Worm (Caenorhabditis elegans) whole organism, L4/young adult: ENCODE results near the gene srx-105.

Experiments used
- W03F9.2 ChIP-seq: fragments of 150-350 bp; optimal IDR thresholded peaks from 2 replicates; lab custom pipeline; 2014; ENCODE audit warnings: missing biosample characterization, missing genetic modification characterization
- dao-5 ChIP-seq: sonication (generic microtip); optimal IDR thresholded peaks from 2 replicates; lab custom pipeline; 2016; ENCODE audit warnings: missing genotype, missing genetic modification characterization, moderate library complexity, missing compliant biosample characterization
- him-1 ChIP-seq: sonication (generic microtip); optimal IDR thresholded peaks from 2 replicates; lab custom pipeline; 2016; ENCODE audit warnings: missing genotype, missing genetic modification reagents, missing genetic modification characterization, missing compliant biosample characterization

Gene srx-105

DNA sequence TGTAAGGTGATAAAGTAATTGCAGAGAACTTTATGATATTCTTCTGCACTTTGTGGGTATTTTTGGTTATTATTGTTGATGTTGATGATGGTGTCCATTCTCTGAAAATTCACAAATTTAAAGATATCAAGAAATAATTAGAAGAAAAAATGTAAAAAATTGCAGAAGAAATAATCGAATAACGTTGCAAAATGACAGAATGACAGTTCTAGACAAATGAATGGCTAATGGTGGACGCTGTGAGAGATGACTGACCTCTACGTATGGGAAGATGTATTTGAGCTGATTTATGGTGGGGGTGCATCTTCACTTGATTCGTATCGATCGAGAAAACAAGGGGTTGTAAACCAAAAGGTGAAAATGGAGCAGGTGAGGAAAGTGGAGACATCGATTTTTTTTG is 27.7 kb downstream of the srx-105 start, which contains the start of gene sea-1:
TSS of gene sea-1 (minus strand) at position 101 of the 400 bp plus-strand sequence.
- TF ChIP-seq W03F9.2 (tag; lab: Kevin White, UChicago) (no peak), him-1 (no peak), dao-5 (tag; lab: Kevin White, UChicago) (no peak)

DNA sequence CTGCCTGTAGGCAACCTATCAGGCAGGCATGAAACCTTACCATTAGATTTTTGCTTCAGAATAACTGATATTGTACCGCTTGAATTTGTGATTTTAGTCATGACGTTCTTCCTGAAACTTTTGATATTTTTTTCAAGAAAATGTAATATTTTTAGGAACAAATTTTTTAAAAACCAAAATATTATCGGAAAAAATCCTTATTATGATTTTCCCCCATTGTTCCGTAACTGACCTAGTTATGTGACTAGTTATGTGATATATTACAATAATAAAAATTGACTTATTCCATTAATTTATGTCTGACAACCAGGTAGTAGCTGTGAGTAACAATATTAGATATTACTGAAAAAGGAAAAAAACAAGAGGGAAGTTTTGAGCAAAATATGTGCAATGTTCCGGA is 30.2 kb downstream of the srx-105 start, which contains the start of gene srx-98:
TSS of gene srx-98 (minus strand) at position 101 of the 400 bp plus-strand sequence.
- no peak for TF ChIP-seq him-1

DNA sequence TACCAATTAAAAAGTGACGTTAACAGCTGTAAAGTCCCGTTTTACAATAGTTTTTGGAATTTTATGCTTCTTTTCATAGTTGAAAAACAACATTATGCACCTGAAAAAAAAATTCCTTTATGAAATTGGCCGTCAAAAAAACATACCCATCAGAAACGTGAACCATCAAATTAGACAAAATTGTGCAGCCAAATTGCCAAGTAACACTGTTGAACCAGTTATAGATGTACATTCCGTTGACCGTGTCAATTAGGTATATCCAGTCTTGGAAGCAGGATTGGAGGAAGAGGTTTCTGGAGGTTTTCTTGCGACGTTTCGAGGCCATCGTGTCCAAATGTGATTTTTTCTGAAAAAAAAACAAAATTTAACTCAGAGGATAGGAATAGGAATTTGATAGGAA is 31.9 kb downstream of the srx-105 start, which contains the start of gene srx-97:
TSS of gene srx-97 (minus strand) at position 101 of the 400 bp plus-strand sequence.
- TF ChIP-seq W03F9.2 (tag; lab: Kevin White, UChicago) (no peak), him-1 (no peak), dao-5 (tag; lab: Kevin White, UChicago) (no peak)

DNA sequence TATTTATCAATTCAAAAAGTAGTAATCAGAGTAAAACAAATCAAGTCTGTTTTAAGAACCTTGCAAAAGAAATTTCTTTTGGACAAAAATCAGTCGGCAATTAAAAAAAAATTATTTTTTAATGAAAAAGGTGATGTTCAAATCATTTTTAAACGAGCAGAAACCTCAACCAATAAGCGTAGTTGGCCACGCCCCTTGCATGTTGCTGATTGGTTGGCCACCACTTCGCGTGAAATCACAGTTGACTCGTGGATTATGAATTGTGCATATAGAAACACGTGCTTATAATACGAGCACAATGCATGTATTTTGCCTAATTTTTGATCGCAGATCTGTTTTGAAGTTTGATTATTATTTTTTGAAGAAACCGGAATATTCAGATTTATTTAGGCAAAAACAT is 36.0 kb downstream of the srx-105 start:
- TF ChIP-seq W03F9.2 (tag; lab: Kevin White, UChicago) (no peak), him-1 (no peak), dao-5 (tag; lab: Kevin White, UChicago) (no peak)

DNA sequence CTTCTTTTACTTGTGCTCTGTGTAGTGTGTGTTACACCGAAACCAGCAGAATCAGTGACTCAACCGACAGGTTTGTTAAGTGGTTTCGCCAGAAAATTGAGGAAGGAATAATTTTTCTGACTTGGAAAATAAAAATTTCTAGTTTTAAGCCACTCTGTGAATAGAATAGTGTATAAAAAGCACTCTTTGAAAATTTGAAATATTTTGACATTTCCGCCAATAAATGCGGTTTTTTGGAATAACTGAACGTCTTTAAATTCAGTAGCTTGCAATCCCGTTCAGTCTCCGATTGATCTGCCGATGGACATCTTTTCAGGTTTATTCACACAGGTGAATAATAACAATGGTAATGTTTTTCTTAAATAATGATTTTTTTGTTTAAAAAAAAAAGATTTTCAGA is 36.7 kb downstream of the srx-105 start, which contains the start of gene F19B10.3:
TSS of gene F19B10.3 (plus strand) at position 301 of the 400 bp plus-strand sequence.
- TF ChIP-seq him-1 (no peak), W03F9.2 (tag; lab: Kevin White, UChicago) (no peak), dao-5 (tag; lab: Kevin White, UChicago) (no peak)

DNA sequence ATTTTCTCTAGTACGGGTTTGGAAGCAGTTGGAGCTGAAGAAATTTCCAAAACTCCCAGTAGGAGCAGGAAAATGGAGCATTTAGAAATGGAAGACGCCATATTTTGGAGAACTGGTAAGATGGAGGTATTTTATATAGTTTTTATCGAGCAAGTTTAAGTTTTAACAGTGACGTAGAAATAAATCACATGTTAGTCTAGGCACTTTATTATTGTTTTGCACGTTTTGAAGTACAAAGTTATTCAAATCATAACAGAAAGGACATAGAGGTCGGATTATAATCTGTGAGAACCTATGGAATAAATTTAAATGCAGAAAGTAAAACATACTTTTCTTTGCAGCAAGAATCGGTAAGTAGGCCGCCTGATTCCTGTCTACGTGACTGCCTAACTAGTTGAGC is 37.4 kb downstream of the srx-105 start, which contains the start of gene F19B10.6:
TSS of gene F19B10.6 (minus strand) at position 101 of the 400 bp plus-strand sequence.
- TF ChIP-seq W03F9.2 (tag; lab: Kevin White, UChicago) (no peak), dao-5 (tag; lab: Kevin White, UChicago) (no peak), him-1 (no peak)

DNA sequence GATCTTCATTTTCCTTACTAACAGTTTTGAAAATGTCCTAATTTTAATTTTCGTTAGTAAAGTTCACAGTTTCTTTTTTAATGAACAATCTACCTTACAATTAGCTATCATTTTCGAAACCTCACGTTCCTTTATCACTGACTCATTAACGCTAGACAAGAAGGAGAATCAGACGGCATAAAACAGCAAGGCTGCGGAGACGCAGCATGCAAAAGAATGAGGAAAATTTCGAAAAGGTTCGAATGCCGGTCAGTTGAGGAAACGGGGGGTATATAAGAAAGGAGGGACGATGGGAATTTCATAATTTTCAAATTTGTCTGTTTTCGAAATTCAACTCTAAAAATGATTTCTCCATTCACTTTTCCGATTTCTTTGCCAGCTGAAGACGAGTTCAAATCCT is 39.3 kb downstream of the srx-105 start, which contains the start of gene F19B10.13:
TSS of gene F19B10.13 (plus strand) at position 343 of the 400 bp plus-strand sequence.
- no peak for TF ChIP-seq W03F9.2 (tag; lab: Kevin White, UChicago)
- no peak for TF ChIP-seq dao-5 (tag; lab: Kevin White, UChicago)
- TF ChIP-seq him-1: no peak

DNA sequence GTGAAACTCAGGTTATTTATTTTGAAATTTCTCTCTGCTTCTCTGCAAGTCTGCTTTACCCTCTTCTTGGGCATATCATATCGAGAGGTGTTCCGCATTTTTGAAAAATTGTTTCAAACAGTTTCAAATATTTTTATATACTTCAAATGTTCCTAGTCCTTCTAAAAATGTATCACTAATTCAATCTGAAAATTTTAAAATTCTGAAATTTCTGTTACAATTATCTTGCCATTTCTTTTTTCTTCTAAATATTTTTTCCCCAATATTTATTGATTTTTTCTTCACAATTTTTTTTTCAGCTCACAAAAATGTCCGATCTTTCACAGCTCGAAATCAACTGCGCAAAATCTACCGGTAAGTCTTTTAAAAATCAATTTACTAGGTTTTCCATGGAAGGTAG is 41.4 kb downstream of the srx-105 start, which contains the start of gene F19B10.4:
TSS of gene F19B10.4 (plus strand) at position 301 of the 400 bp plus-strand sequence.
- TF ChIP-seq W03F9.2 (tag; lab: Kevin White, UChicago) (no peak), him-1 (no peak), dao-5 (tag; lab: Kevin White, UChicago) (no peak)

DNA sequence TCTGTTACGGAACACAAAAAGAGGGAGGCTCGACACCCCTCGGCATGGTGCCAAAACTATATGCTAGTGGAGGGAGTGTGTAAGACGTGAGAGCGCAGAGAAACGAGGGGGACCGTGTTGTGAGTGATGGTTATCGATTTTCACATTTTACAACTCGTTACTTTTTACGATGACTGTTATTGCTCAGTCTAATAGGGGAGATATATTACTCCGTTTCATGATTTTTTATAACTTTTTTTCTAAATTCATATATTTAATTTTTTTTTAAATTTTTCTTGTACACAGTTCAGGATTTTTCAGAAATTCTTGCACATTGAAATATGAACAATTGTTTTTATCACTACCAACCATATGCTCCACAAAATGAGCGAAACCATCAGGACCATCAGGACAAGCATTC is 45.8 kb downstream of the srx-105 start, which contains the start of gene F19B10.5:
TSS of gene F19B10.5 (plus strand) at position 301 of the 400 bp plus-strand sequence.
- TF ChIP-seq him-1: no peak
- no peak for TF ChIP-seq dao-5 (tag; lab: Kevin White, UChicago)
- no peak for TF ChIP-seq W03F9.2 (tag; lab: Kevin White, UChicago)
